Worm (Caenorhabditis elegans) whole organism, midembryonic: ENCODE data around the gene lgc-49.

ENCODE experiments used
- T22C8.4 ChIP-seq: fragments of 200-800 bp; sonication (Bioruptor generic); IDR thresholded peaks from 2 replicates; pipeline ENCODE4 v1.3.6; 2022; ENCODE audit warnings: missing genetic modification characterization, missing compliant biosample characterization
- cog-1 ChIP-seq: sonication (generic microtip); optimal IDR thresholded peaks from 2 replicates; lab custom pipeline; 2016; ENCODE audit warnings: missing genetic modification characterization, missing compliant biosample characterization
- flt-1 ChIP-seq: fragments of 200-800 bp; sonication (Bioruptor generic); IDR thresholded peaks from 2 replicates; pipeline ENCODE4 v1.3.6; 2022; ENCODE audit warnings: missing genetic modification characterization, missing compliant biosample characterization
- klf-2 ChIP-seq: fragments of 200-800 bp; sonication (Bioruptor generic); conservative IDR thresholded peaks from 2 replicates; pipeline ENCODE4 v1.3.6; 2022; ENCODE audit warnings: missing genetic modification reagents, missing genetic modification characterization, missing compliant biosample characterization
- tab-1 ChIP-seq: fragments of 200-800 bp; sonication (Bioruptor generic); IDR thresholded peaks from 2 replicates; pipeline ENCODE4 v1.3.6; 2022; ENCODE audit warnings: missing genetic modification characterization, missing compliant biosample characterization
- ztf-29 ChIP-seq: fragments of 200-800 bp; sonication (Bioruptor generic); IDR thresholded peaks from 2 replicates; pipeline ENCODE4 v1.3.6; 2022; ENCODE audit warnings: missing genetic modification reagents, missing genetic modification characterization, missing compliant biosample characterization

DNA sequence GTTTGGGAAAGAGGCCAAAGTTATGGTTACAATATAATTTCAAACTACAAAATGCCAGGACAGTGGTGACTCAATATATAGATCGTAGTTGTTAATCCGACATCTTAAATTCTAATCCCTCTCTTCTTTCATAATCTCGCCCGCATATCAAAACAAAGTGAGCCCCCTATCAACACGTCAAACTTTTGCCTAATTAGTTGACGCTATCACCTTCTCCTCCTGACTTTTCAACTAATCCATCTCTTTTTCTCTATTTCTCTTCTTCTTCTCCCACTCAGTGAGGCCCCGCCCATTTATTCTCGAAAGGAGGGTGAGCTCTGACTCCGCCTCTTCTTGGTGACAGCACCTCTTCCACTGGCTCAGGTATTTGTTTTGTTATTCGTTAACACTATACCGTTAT, 20.2 kb downstream of the lgc-49 start:
- no peak for TF ChIP-seq cog-1 (tag; lab: Kevin White, UChicago)
- TF ChIP-seq flt-1 (GFP tag; lab: Robert Waterston, UW): no peak
- TF ChIP-seq tab-1: no peak
- no peak for TF ChIP-seq T22C8.4 (GFP tag; lab: Robert Waterston, UW)
- TF ChIP-seq klf-2 (GFP tag; lab: Robert Waterston, UW): no peak
- no peak for TF ChIP-seq ztf-29 (GFP tag; lab: Robert Waterston, UW)
